Worm (Caenorhabditis elegans) whole organism, L4/young adult: Measurements from ENCODE around the gene B0457.6.

Source experiments
- W03F9.2 ChIP-seq: fragments of 150-350 bp; optimal IDR thresholded peaks from 2 replicates; lab custom pipeline; 2014; ENCODE audit warnings: missing biosample characterization, missing genetic modification characterization
- dao-5 ChIP-seq: sonication (generic microtip); optimal IDR thresholded peaks from 2 replicates; lab custom pipeline; 2016; ENCODE audit warnings: missing genotype, missing genetic modification characterization, moderate library complexity, missing compliant biosample characterization
- him-1 ChIP-seq: sonication (generic microtip); optimal IDR thresholded peaks from 2 replicates; lab custom pipeline; 2016; ENCODE audit warnings: missing genotype, missing genetic modification reagents, missing genetic modification characterization, missing compliant biosample characterization

DNA sequence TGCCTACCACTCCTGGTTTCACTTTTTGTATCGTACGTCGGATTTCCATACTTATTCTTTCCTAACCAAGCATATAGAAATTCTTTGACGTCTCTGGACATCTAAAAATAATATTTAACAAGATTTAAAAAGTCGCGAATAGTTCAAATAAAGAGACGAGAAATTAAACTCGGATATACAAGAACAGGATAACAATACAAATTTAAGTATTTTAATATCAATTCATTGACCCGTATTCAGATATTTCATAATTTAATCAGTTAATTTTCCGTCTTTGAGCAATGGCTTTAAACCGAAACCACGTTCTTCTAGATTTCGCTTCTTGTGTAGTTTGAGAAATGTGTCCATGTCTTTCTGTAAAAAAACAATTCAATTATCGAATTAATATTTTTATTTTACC, 38.7 kb upstream of the B0457.6 start, which contains the start of gene rha-1:
- TF ChIP-seq W03F9.2 (tag; lab: Kevin White, UChicago) (no peak), dao-5 (tag; lab: Kevin White, UChicago) (no peak), him-1 (tag; lab: Kevin White, UChicago) (no peak)
